Worm (Caenorhabditis elegans) whole organism, late embryonic: ENCODE results near the gene epg-3.

Source experiments
- C08G9.2 ChIP-seq: sonication (generic microtip); optimal IDR thresholded peaks from 2 replicates; lab custom pipeline; 2016; ENCODE audit warnings: mild to moderate bottlenecking, missing genetic modification characterization, moderate library complexity, missing compliant biosample characterization
- C38D4.7 ChIP-seq: fragments of 200-800 bp; sonication (Bioruptor generic); optimal IDR thresholded peaks from 2 replicates; lab custom pipeline; 2018; ENCODE audit warnings: mild to moderate bottlenecking, missing genetic modification characterization, moderate library complexity, missing compliant biosample characterization
- F13H6.1 ChIP-seq: sonication (generic microtip); optimal IDR thresholded peaks from 2 replicates; lab custom pipeline; 2016; ENCODE audit warnings: missing genetic modification characterization, missing compliant biosample characterization
- K02D7.2 ChIP-seq: sonication (generic microtip); optimal IDR thresholded peaks from 2 replicates; lab custom pipeline; 2017; ENCODE audit warnings: mild to moderate bottlenecking, missing genetic modification characterization, missing compliant biosample characterization
- K09A11.1 ChIP-seq: sonication (generic microtip); optimal IDR thresholded peaks from 2 replicates; lab custom pipeline; 2017; ENCODE audit warnings: antibody characterized with exemption, mild to moderate bottlenecking, missing genetic modification characterization, missing compliant biosample characterization; ENCODE audit not compliant: insufficient read depth
- Y22D7AL.16 ChIP-seq: sonication (generic microtip); optimal IDR thresholded peaks from 2 replicates; lab custom pipeline; 2016; ENCODE audit warnings: missing genetic modification characterization, missing compliant biosample characterization
- ceh-2 ChIP-seq: sonication (generic microtip); optimal IDR thresholded peaks from 2 replicates; lab custom pipeline; 2016; ENCODE audit warnings: missing genotype, missing genetic modification characterization, missing compliant biosample characterization
- ceh-22 ChIP-seq: sonication (generic microtip); optimal IDR thresholded peaks from 2 replicates; lab custom pipeline; 2017; ENCODE audit warnings: missing biosample characterization, missing genetic modification characterization
- ceh-30 ChIP-seq: fragments of 150-350 bp; optimal IDR thresholded peaks from 2 replicates; lab custom pipeline; 2014; ENCODE audit warnings: missing biosample characterization, missing genetic modification characterization
- ceh-31 ChIP-seq: sonication (generic microtip); optimal IDR thresholded peaks from 2 replicates; lab custom pipeline; 2016; ENCODE audit warnings: missing genetic modification characterization, missing compliant biosample characterization
- ceh-34 ChIP-seq: sonication (generic microtip); optimal IDR thresholded peaks from 2 replicates; lab custom pipeline; 2016; ENCODE audit warnings: mild to moderate bottlenecking, missing genetic modification characterization, missing compliant biosample characterization
- ceh-45 ChIP-seq: fragments of 200-800 bp; sonication (Bioruptor generic); IDR thresholded peaks from 2 replicates; pipeline ENCODE4 v1.3.6; 2022; ENCODE audit warnings: missing genetic modification reagents, missing genetic modification characterization, missing compliant biosample characterization
- ceh-6 ChIP-seq: fragments of 200-800 bp; sonication (Bioruptor generic); optimal IDR thresholded peaks from 2 replicates; lab custom pipeline; 2018; ENCODE audit warnings: mild to moderate bottlenecking, missing genetic modification characterization, missing compliant biosample characterization
- ceh-9 ChIP-seq: sonication (generic microtip); optimal IDR thresholded peaks from 2 replicates; lab custom pipeline; 2016; ENCODE audit warnings: mild to moderate bottlenecking, missing genetic modification characterization, inconsistent platforms, missing compliant biosample characterization
- che-1 ChIP-seq: sonication (generic microtip); optimal IDR thresholded peaks from 2 replicates; lab custom pipeline; 2016; ENCODE audit warnings: mild to moderate bottlenecking, missing genetic modification characterization, missing compliant biosample characterization
- elt-4 ChIP-seq: sonication (generic microtip); optimal IDR thresholded peaks from 2 replicates; lab custom pipeline; 2016; ENCODE audit warnings: missing genetic modification characterization, missing compliant biosample characterization
- ets-4 ChIP-seq: sonication (generic microtip); optimal IDR thresholded peaks from 2 replicates; lab custom pipeline; 2016; ENCODE audit warnings: missing genetic modification characterization, missing compliant biosample characterization
- eyg-1 ChIP-seq: sonication (generic microtip); optimal IDR thresholded peaks from 2 replicates; lab custom pipeline; 2016; ENCODE audit warnings: missing genotype, missing genetic modification characterization, missing compliant biosample characterization
- fkh-10 ChIP-seq: fragments of 150-350 bp; optimal IDR thresholded peaks from 2 replicates; lab custom pipeline; 2014; ENCODE audit warnings: missing biosample characterization, missing genetic modification reagents, missing genetic modification characterization
- gmeb-2 ChIP-seq: sonication (generic microtip); optimal IDR thresholded peaks from 2 replicates; lab custom pipeline; 2016; ENCODE audit warnings: missing genetic modification characterization, inconsistent platforms, missing compliant biosample characterization
- hlh-13 ChIP-seq: fragments of 200-800 bp; sonication (Bioruptor generic); optimal IDR thresholded peaks from 2 replicates; lab custom pipeline; 2018; ENCODE audit warnings: mild to moderate bottlenecking, missing genetic modification characterization, missing compliant biosample characterization
- hlh-30 ChIP-seq: sonication (generic microtip); optimal IDR thresholded peaks from 2 replicates; lab custom pipeline; 2017; ENCODE audit warnings: antibody characterized with exemption, missing genetic modification characterization, missing compliant biosample characterization; ENCODE audit not compliant: insufficient read depth
- hlh-6 ChIP-seq: sonication (generic microtip); optimal IDR thresholded peaks from 2 replicates; lab custom pipeline; 2016; ENCODE audit warnings: missing genotype, missing genetic modification characterization, missing compliant biosample characterization
- hlh-8 ChIP-seq: sonication (generic microtip); optimal IDR thresholded peaks from 2 replicates; lab custom pipeline; 2016; ENCODE audit warnings: missing genotype, missing genetic modification characterization, missing compliant biosample characterization
- lin-11 ChIP-seq: fragments of 200-800 bp; sonication (Bioruptor generic); optimal IDR thresholded peaks from 2 replicates; lab custom pipeline; 2018; ENCODE audit warnings: mild to moderate bottlenecking, missing genetic modification characterization, missing compliant biosample characterization
- madf-2 ChIP-seq: sonication (generic microtip); optimal IDR thresholded peaks from 2 replicates; lab custom pipeline; 2017; ENCODE audit warnings: missing genetic modification characterization, missing compliant biosample characterization
- mec-3 ChIP-seq: sonication (generic microtip); optimal IDR thresholded peaks from 2 replicates; lab custom pipeline; 2016; ENCODE audit warnings: borderline replicate concordance, missing genetic modification characterization, missing compliant biosample characterization
- nfya-1 ChIP-seq: sonication (generic microtip); optimal IDR thresholded peaks from 2 replicates; lab custom pipeline; 2017; ENCODE audit warnings: missing genetic modification characterization, mild to moderate bottlenecking, missing compliant biosample characterization, antibody characterized with exemption, moderate library complexity
- npax-4 ChIP-seq: sonication (generic microtip); optimal IDR thresholded peaks from 2 replicates; lab custom pipeline; 2016; ENCODE audit warnings: missing genetic modification characterization, missing compliant biosample characterization
- odd-2 ChIP-seq: sonication (generic microtip); optimal IDR thresholded peaks from 2 replicates; lab custom pipeline; 2017; ENCODE audit warnings: antibody characterized with exemption, mild to moderate bottlenecking, missing genetic modification characterization, missing compliant biosample characterization
- pag-3 ChIP-seq: sonication (generic microtip); optimal IDR thresholded peaks from 2 replicates; lab custom pipeline; 2016; ENCODE audit warnings: missing compliant biosample characterization, missing genetic modification characterization, borderline replicate concordance
- pat-9 ChIP-seq: fragments of 200-800 bp; sonication (Bioruptor generic); optimal IDR thresholded peaks from 2 replicates; lab custom pipeline; 2018; ENCODE audit warnings: mild to moderate bottlenecking, missing genetic modification characterization, moderate library complexity, missing compliant biosample characterization
- pros-1 ChIP-seq: fragments of 150-350 bp; optimal IDR thresholded peaks from 2 replicates; lab custom pipeline; 2014; ENCODE audit warnings: missing biosample characterization, missing genetic modification reagents, missing genetic modification characterization
- ref-2 ChIP-seq: sonication (generic microtip); optimal IDR thresholded peaks from 2 replicates; lab custom pipeline; 2016; ENCODE audit warnings: missing genetic modification characterization, missing compliant biosample characterization
- rnt-1 ChIP-seq: sonication (generic microtip); optimal IDR thresholded peaks from 2 replicates; lab custom pipeline; 2016; ENCODE audit warnings: missing genetic modification characterization, missing compliant biosample characterization
- sdc-2 ChIP-seq: sonication (generic microtip); optimal IDR thresholded peaks from 2 replicates; lab custom pipeline; 2016; ENCODE audit warnings: missing genotype, missing genetic modification characterization, missing compliant biosample characterization
- sox-2 ChIP-seq: fragments of 200-800 bp; sonication (Bioruptor generic); IDR thresholded peaks from 2 replicates; pipeline ENCODE4 v1.3.6; 2022; ENCODE audit warnings: missing genetic modification reagents, missing genetic modification characterization, missing compliant biosample characterization
- sox-4 ChIP-seq: sonication (generic microtip); optimal IDR thresholded peaks from 2 replicates; lab custom pipeline; 2017; ENCODE audit warnings: mild to moderate bottlenecking, missing genetic modification characterization, inconsistent platforms, missing compliant biosample characterization
- syd-9 ChIP-seq: sonication (generic microtip); optimal IDR thresholded peaks from 2 replicates; lab custom pipeline; 2016; ENCODE audit warnings: mild to moderate bottlenecking, missing genetic modification characterization, moderate library complexity, missing compliant biosample characterization
- tbx-2 ChIP-seq: sonication (generic microtip); optimal IDR thresholded peaks from 2 replicates; lab custom pipeline; 2016; ENCODE audit warnings: missing genetic modification characterization, missing compliant biosample characterization
- tbx-7 ChIP-seq: sonication (generic microtip); optimal IDR thresholded peaks from 2 replicates; lab custom pipeline; 2016; ENCODE audit warnings: missing genotype, missing genetic modification characterization, missing compliant biosample characterization
- ttx-3 ChIP-seq: sonication (generic microtip); optimal IDR thresholded peaks from 2 replicates; lab custom pipeline; 2016; ENCODE audit warnings: missing genetic modification reagents, missing genetic modification characterization, missing compliant biosample characterization
- unc-42 ChIP-seq: sonication (generic microtip); optimal IDR thresholded peaks from 2 replicates; lab custom pipeline; 2016; ENCODE audit warnings: missing genotype, missing genetic modification characterization, missing compliant biosample characterization
- unc-55 ChIP-seq: sonication (generic microtip); optimal IDR thresholded peaks from 2 replicates; lab custom pipeline; 2017; ENCODE audit warnings: missing biosample characterization, missing genetic modification reagents, missing genetic modification characterization
- unc-86 ChIP-seq: sonication (generic microtip); optimal IDR thresholded peaks from 2 replicates; lab custom pipeline; 2016; ENCODE audit warnings: missing genetic modification characterization, missing compliant biosample characterization
- zip-5 ChIP-seq: sonication (generic microtip); optimal IDR thresholded peaks from 2 replicates; lab custom pipeline; 2016; ENCODE audit warnings: missing genetic modification characterization, missing compliant biosample characterization
- ztf-16 ChIP-seq: sonication (generic microtip); optimal IDR thresholded peaks from 2 replicates; lab custom pipeline; 2017; ENCODE audit warnings: missing genetic modification characterization, missing compliant biosample characterization

Gene epg-3

DNA sequence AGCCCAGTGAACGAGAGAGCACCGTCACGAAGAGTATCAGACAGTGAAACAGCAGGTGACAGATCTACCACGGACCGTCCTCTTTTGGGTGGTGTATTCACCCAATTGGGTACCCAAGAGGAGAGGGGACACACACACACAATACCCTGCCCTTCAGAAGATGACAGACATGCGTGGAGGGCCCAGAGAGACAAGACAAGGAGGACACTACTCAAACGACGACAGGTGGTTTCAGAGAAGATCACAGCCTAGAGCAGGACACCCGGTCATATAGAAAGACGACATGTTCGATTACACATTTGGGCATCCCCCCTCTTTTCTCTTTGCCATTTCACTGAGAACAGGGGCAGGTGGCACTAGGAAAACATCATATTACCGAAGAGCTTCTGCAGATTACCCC is 40.3 kb upstream of the epg-3 start:
- TF ChIP-seq ceh-2 (tag; lab: Kevin White, UChicago): no peak
- peak; percentile 82 for TF ChIP-seq ceh-34
- peak; percentile 20 for TF ChIP-seq ceh-31
- peak; percentile 64 for TF ChIP-seq ref-2 (tag; lab: Kevin White, UChicago)
- TF ChIP-seq che-1 (tag; lab: Kevin White, UChicago): no peak
- TF ChIP-seq nfya-1: peak; percentile 28
- TF ChIP-seq tbx-2 (tag; lab: Kevin White, UChicago): peak; percentile 46
- TF ChIP-seq, all 69 proteins: peak for 5

DNA sequence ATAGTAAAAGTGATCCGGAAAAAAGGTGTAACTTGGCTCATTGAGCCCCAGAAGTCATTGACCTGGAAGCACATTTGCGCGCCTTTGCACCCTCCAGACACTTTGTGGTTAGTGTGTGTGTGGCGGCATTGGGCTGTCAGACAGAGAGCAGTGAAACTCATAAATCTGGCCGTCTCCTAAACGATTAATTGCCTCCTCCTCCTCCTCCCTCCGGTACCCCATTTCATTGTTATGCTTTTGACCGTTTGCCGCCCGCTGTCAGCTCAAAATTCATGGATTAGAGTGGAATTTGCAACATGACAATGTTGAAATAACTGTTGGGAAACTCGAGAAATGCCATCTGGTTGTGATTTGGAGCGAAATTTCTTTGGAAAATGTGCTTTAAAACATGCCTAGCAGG is 30.5 kb upstream of the epg-3 start:
- TF ChIP-seq elt-4 (tag; lab: Kevin White, UChicago): no peak
- peak; percentile 77 for TF ChIP-seq unc-55

DNA sequence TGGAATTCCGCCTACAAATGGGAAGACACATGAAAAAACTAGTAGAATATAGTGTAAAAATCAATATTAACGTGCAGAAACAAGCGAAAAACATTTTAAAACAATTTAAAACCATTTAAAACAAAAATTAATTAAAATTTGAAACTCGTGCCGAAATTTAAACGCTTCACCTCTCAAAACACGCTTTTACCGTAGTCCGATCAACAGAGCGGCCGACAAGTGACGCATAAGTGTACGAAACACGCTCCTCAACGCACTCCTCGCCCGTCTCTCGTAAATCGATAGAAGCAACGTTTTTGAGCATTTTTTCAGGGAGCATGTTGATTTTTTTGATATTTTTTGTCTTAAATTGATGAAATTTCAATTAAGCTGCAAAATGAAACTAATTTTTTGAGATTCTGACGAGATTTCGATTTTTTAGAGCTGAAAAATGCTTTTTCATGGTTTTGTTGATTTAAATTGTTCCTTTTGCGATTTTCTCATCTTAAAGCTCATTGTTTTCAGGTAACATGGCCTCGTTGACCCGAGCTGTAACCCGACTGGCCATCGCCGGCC is 29.5 kb upstream of the epg-3 start, which contains the start of gene cox-5A:
Gene cox-5A, plus strand, starts transcription at position 505 of the 555 bp plus-strand sequence.
- TF ChIP-seq ceh-45 (GFP tag; lab: Robert Waterston, UW): 0 out of 2 replicates have a peak, but pooled peaks have one; percentile 31
- TF ChIP-seq ceh-22 (tag; lab: Kevin White, UChicago): peak; percentile 38
- peak; percentile 51 for TF ChIP-seq ttx-3 (tag; lab: Kevin White, UChicago)
- TF ChIP-seq pag-3: no peak
- peak; percentile 32 for TF ChIP-seq syd-9 (tag; lab: Kevin White, UChicago)
- TF ChIP-seq npax-4 (tag; lab: Kevin White, UChicago): peak; percentile 28
- TF ChIP-seq gmeb-2 (tag; lab: Kevin White, UChicago): peak; percentile 36
- TF ChIP-seq Y22D7AL.16: no peak
- peak; percentile 21 for TF ChIP-seq ceh-6 (GFP tag; lab: Kevin White, UChicago)
- TF ChIP-seq hlh-6 (tag; lab: Kevin White, UChicago): peak; percentile 58
- TF ChIP-seq eyg-1 (tag; lab: Kevin White, UChicago): no peak
- peak; percentile 91 for TF ChIP-seq ceh-34
- TF ChIP-seq hlh-8 (tag; lab: Kevin White, UChicago): no peak
- peak; percentile 67 for TF ChIP-seq ceh-2 (tag; lab: Kevin White, UChicago)
- TF ChIP-seq ref-2 (tag; lab: Kevin White, UChicago): peak; percentile 90
- TF ChIP-seq lin-11 (tag; lab: Kevin White, UChicago): peak; percentile 24
- peak; percentile 78 for TF ChIP-seq unc-55
- TF ChIP-seq C38D4.7: no peak
- peak; percentile 82 for TF ChIP-seq hlh-30 (tag; lab: Kevin White, UChicago)
- TF ChIP-seq odd-2 (tag; lab: Kevin White, UChicago): no peak
- TF ChIP-seq ceh-30: peak; percentile 86
- no peak for TF ChIP-seq zip-5 (tag; lab: Kevin White, UChicago)
- peak; percentile 87 for TF ChIP-seq rnt-1 (tag; lab: Kevin White, UChicago)
- TF ChIP-seq pros-1 (tag; lab: Kevin White, UChicago): peak; percentile 11
- peak; percentile 61 for TF ChIP-seq ets-4 (tag; lab: Kevin White, UChicago)
- TF ChIP-seq ztf-16 (tag; lab: Kevin White, UChicago): peak; percentile 88
- TF ChIP-seq pat-9: peak; percentile 41
- peak; percentile 96 for TF ChIP-seq sox-2
- peak; percentile 43 for TF ChIP-seq C08G9.2
- peak; percentile 70 for TF ChIP-seq unc-86 (tag; lab: Kevin White, UChicago)
- TF ChIP-seq K09A11.1 (tag; lab: Kevin White, UChicago): peak; percentile 50
- TF ChIP-seq fkh-10 (GFP tag; lab: Kevin White, UChicago): peak; percentile 31
- TF ChIP-seq madf-2 (tag; lab: Kevin White, UChicago): peak; percentile 52
- peak; percentile 21 for TF ChIP-seq sdc-2 (tag; lab: Kevin White, UChicago)
- no peak for TF ChIP-seq hlh-13
- TF ChIP-seq K02D7.2 (tag; lab: Kevin White, UChicago): peak; percentile 91
- peak; percentile 43 for TF ChIP-seq F13H6.1 (tag; lab: Kevin White, UChicago)
- TF ChIP-seq sox-4 (tag; lab: Kevin White, UChicago): no peak
- no peak for TF ChIP-seq mec-3 (tag; lab: Kevin White, UChicago)
- peak; percentile 91 for TF ChIP-seq tbx-2 (tag; lab: Kevin White, UChicago)
- no peak for TF ChIP-seq tbx-7 (tag; lab: Kevin White, UChicago)
- TF ChIP-seq ceh-9 (tag; lab: Kevin White, UChicago): no peak
- TF ChIP-seq elt-4 (tag; lab: Kevin White, UChicago): no peak
- TF ChIP-seq unc-42 (tag; lab: Kevin White, UChicago): peak; percentile 98
